Worm (Caenorhabditis elegans) whole organism, mixed stage, embryonic: Measurements from ENCODE around the gene nhr-190.

Source experiments
- ces-1 ChIP-seq: fragments of 150-350 bp; optimal IDR thresholded peaks from 2 replicates; lab custom pipeline; 2014; ENCODE audit warnings: missing biosample characterization, missing genetic modification reagents, missing genetic modification characterization
- elt-1 ChIP-seq: sonication (generic microtip); optimal IDR thresholded peaks from 2 replicates; lab custom pipeline; 2017; ENCODE audit warnings: missing genetic modification characterization, mild to moderate bottlenecking, missing compliant biosample characterization, antibody characterized with exemption, moderate library complexity, borderline replicate concordance; ENCODE audit not compliant: insufficient read depth
- elt-3 ChIP-seq: fragments of 150-350 bp; optimal IDR thresholded peaks from 2 replicates; lab custom pipeline; 2014; ENCODE audit warnings: missing biosample characterization, missing genetic modification characterization
- hlh-1 ChIP-seq: fragments of 150-350 bp; optimal IDR thresholded peaks from 2 replicates; lab custom pipeline; 2014; ENCODE audit warnings: missing biosample characterization, missing genetic modification reagents, missing genetic modification characterization
- nhr-237 ChIP-seq: fragments of 150-350 bp; optimal IDR thresholded peaks from 2 replicates; lab custom pipeline; 2014; ENCODE audit warnings: missing biosample characterization, missing genetic modification characterization
- nhr-28 ChIP-seq: fragments of 150-350 bp; optimal IDR thresholded peaks from 2 replicates; lab custom pipeline; 2014; ENCODE audit warnings: missing biosample characterization, missing genetic modification characterization
- pha-4 ChIP-seq: fragments of 150-350 bp; optimal IDR thresholded peaks from 2 replicates; lab custom pipeline; 2018; ENCODE audit warnings: missing biosample characterization, missing genetic modification reagents, missing genetic modification characterization
- snpc-4 ChIP-seq: fragments of 150-350 bp; optimal IDR thresholded peaks from 2 replicates; lab custom pipeline; 2014; ENCODE audit warnings: missing biosample characterization, missing genetic modification characterization
- sptf-1 ChIP-seq: sonication (generic microtip); optimal IDR thresholded peaks from 2 replicates; lab custom pipeline; 2017; ENCODE audit warnings: mild to moderate bottlenecking, missing genetic modification characterization, moderate library complexity, missing compliant biosample characterization
- ztf-11 ChIP-seq: fragments of 150-350 bp; optimal IDR thresholded peaks from 2 replicates; lab custom pipeline; 2014; ENCODE audit warnings: missing biosample characterization, missing genetic modification characterization

ce11 chrV:619054-619453 lies 23.7 kb downstream of the nhr-190 start, which contains the start of gene F48G7.4:
- TF ChIP-seq elt-3 (tag; lab: Kevin White, UChicago) (no peak), hlh-1 (tag; lab: Kevin White, UChicago) (no peak), nhr-28 (tag; lab: Kevin White, UChicago) (no peak), elt-1 (tag; lab: Kevin White, UChicago) (no peak), snpc-4 (tag; lab: Kevin White, UChicago) (no peak), pha-4 (tag; lab: Kevin White, UChicago) (no peak), ces-1 (GFP tag; lab: Kevin White, UChicago) (no peak), ztf-11 (no peak), sptf-1 (tag; lab: Kevin White, UChicago) (no peak), nhr-237 (tag; lab: Kevin White, UChicago) (no peak)
